Fruit fly (Drosophila melanogaster) whole organism, embryonic: Measurements from ENCODE around the gene CG42571.

Source experiments
- Bgb ChIP-seq: fragments of 200-800 bp; sonication (Bioruptor generic); IDR thresholded peaks from 2 replicates; pipeline ENCODE4 v1.3.6; 2022; ENCODE audit warnings: missing biosample characterization, missing genetic modification characterization; ENCODE audit not compliant: partially characterized antibody
- CG1024 ChIP-seq: fragments of 200-800 bp; sonication (Bioruptor generic); IDR thresholded peaks from 2 replicates; pipeline ENCODE4 v1.3.6; 2022; ENCODE audit warnings: missing biosample characterization, missing genetic modification characterization
- CG10654 ChIP-seq: fragments of 200-800 bp; sonication (Bioruptor generic); optimal IDR thresholded peaks from 2 replicates; lab custom pipeline; 2016; ENCODE audit warnings: missing biosample characterization, missing genetic modification characterization
- CG10959 ChIP-seq: fragments of 200-800 bp; sonication (Bioruptor generic); IDR thresholded peaks from 2 replicates; pipeline ENCODE4 v1.3.6; 2022; ENCODE audit warnings: missing biosample characterization, missing genetic modification characterization
- CG12219 ChIP-seq: fragments of 200-800 bp; sonication (Bioruptor generic); optimal IDR thresholded peaks from 3 replicates; lab custom pipeline; 2018; ENCODE audit warnings: missing biosample characterization, mild to moderate bottlenecking, missing genetic modification characterization
- CG14667 ChIP-seq: fragments of 200-800 bp; sonication (Bioruptor generic); IDR thresholded peaks from 2 replicates; pipeline ENCODE4 v1.3.6; 2022; ENCODE audit warnings: missing biosample characterization, missing genetic modification characterization
- CG17829 ChIP-seq: fragments of 200-800 bp; optimal IDR thresholded peaks from 2 replicates; lab custom pipeline; 2019; ENCODE audit warnings: missing biosample characterization, mild to moderate bottlenecking, missing genetic modification characterization, moderate library complexity
- CG1792 ChIP-seq: fragments of 200-800 bp; sonication (Bioruptor generic); optimal IDR thresholded peaks from 2 replicates; lab custom pipeline; 2016; ENCODE audit warnings: missing biosample characterization, missing genetic modification characterization
- CG2129 ChIP-seq: fragments of 200-800 bp; sonication (Bioruptor generic); IDR thresholded peaks from 2 replicates; pipeline ENCODE4 v1.3.6; 2022; ENCODE audit warnings: missing biosample characterization, missing genetic modification characterization; ENCODE audit not compliant: partially characterized antibody
- CG32532 ChIP-seq: fragments of 200-800 bp; sonication (Bioruptor generic); IDR thresholded peaks from 2 replicates; pipeline ENCODE4 v1.3.6; 2022; ENCODE audit warnings: missing biosample characterization, missing genetic modification characterization
- CG3407 ChIP-seq: fragments of 200-800 bp; sonication (Bioruptor generic); optimal IDR thresholded peaks from 2 replicates; lab custom pipeline; 2018; ENCODE audit warnings: missing biosample characterization, mild to moderate bottlenecking, missing genetic modification characterization
- CG42726 ChIP-seq: fragments of 200-800 bp; sonication (Bioruptor generic); IDR thresholded peaks from 2 replicates; pipeline ENCODE4 v1.3.6; 2022; ENCODE audit warnings: missing biosample characterization, missing genetic modification characterization; ENCODE audit not compliant: partially characterized antibody
- CG4360 ChIP-seq: fragments of 200-800 bp; sonication (Bioruptor generic); IDR thresholded peaks from 2 replicates; pipeline ENCODE4 v1.3.6; 2022; ENCODE audit warnings: missing biosample characterization, missing genetic modification characterization
- CG4707 ChIP-seq: fragments of 200-800 bp; sonication (Bioruptor generic); optimal IDR thresholded peaks from 2 replicates; lab custom pipeline; 2018; ENCODE audit warnings: missing biosample characterization, mild to moderate bottlenecking, missing genetic modification characterization, moderate library complexity
- CG7987 ChIP-seq: fragments of 200-800 bp; sonication (Bioruptor generic); optimal IDR thresholded peaks from 2 replicates; lab custom pipeline; 2018; ENCODE audit warnings: missing biosample characterization, mild to moderate bottlenecking, missing genetic modification characterization, moderate library complexity
- CG8388 ChIP-seq: fragments of 200-800 bp; sonication (Bioruptor generic); optimal IDR thresholded peaks from 2 replicates; lab custom pipeline; 2019; ENCODE audit warnings: missing biosample characterization, mild to moderate bottlenecking, missing genetic modification characterization, moderate library complexity
- CG9727 ChIP-seq: fragments of 200-800 bp; sonication (Bioruptor generic); optimal IDR thresholded peaks from 3 replicates; lab custom pipeline; 2017; ENCODE audit warnings: missing biosample characterization, mild to moderate bottlenecking, missing genetic modification characterization
- CG9797 ChIP-seq: fragments of 200-800 bp; sonication (Bioruptor generic); optimal IDR thresholded peaks from 3 replicates; lab custom pipeline; 2018; ENCODE audit warnings: missing biosample characterization, mild to moderate bottlenecking, missing genetic modification characterization
- HHEX ChIP-seq: fragments of 200-800 bp; sonication (Bioruptor generic); optimal IDR thresholded peaks from 3 replicates; lab custom pipeline; 2017; ENCODE audit warnings: missing biosample characterization, mild to moderate bottlenecking, missing genetic modification characterization, missing genetic modification reagents
- HLH4C ChIP-seq: fragments of 200-800 bp; sonication (Bioruptor generic); IDR thresholded peaks from 3 replicates; pipeline ENCODE4 v1.3.6; 2022; ENCODE audit warnings: missing biosample characterization, missing genetic modification characterization; ENCODE audit not compliant: partially characterized antibody
- Hr78 ChIP-seq, 2 experiments: fragments of 200-800 bp in 1 of 2; fragments of >200 bp in 1 of 2; sonication (Bioruptor generic) in 1 of 2; optimal IDR thresholded peaks; 2 replicates each; lab custom pipeline; 2017 to 2019; ENCODE audit warnings: missing biosample characterization in 2 of 2, missing genetic modification characterization in 2 of 2, mild to moderate bottlenecking in 1 of 2, moderate library complexity in 1 of 2
- MESR4 ChIP-seq: fragments of 200-800 bp; sonication (Bioruptor generic); optimal IDR thresholded peaks from 2 replicates; lab custom pipeline; 2018; ENCODE audit warnings: missing biosample characterization, mild to moderate bottlenecking, missing genetic modification characterization, moderate library complexity
- Mes4 ChIP-seq: fragments of 200-800 bp; sonication (Bioruptor generic); optimal IDR thresholded peaks from 2 replicates; lab custom pipeline; 2016; ENCODE audit warnings: missing biosample characterization, missing genetic modification characterization
- NC2β ChIP-seq: fragments of 200-800 bp; sonication (Bioruptor generic); optimal IDR thresholded peaks from 2 replicates; lab custom pipeline; 2016; ENCODE audit warnings: missing biosample characterization, missing genetic modification characterization
- Nf-YC ChIP-seq: fragments of 200-800 bp; optimal IDR thresholded peaks from 3 replicates; lab custom pipeline; 2019; ENCODE audit warnings: missing biosample characterization, mild to moderate bottlenecking, missing genetic modification characterization, moderate library complexity
- Pdp1 ChIP-seq, 2 experiments: fragments of 200-800 bp; sonication (Bioruptor generic); optimal IDR thresholded peaks; 3 replicates each; lab custom pipeline; 2016; ENCODE audit warnings: missing biosample characterization in 2 of 2, missing genetic modification characterization in 2 of 2, mild to moderate bottlenecking in 1 of 2, moderate library complexity in 1 of 2
- Scr ChIP-seq: fragments of 200-800 bp; sonication (Bioruptor generic); IDR thresholded peaks from 2 replicates; pipeline ENCODE4 v1.3.6; 2022; ENCODE audit warnings: missing biosample characterization, missing genetic modification characterization; ENCODE audit not compliant: partially characterized antibody
- Side ChIP-seq: fragments of 200-800 bp; sonication (Bioruptor generic); optimal IDR thresholded peaks from 2 replicates; lab custom pipeline; 2016; ENCODE audit warnings: missing biosample characterization, missing genetic modification characterization
- Sox102F ChIP-seq: fragments of 200-800 bp; sonication (Bioruptor generic); optimal IDR thresholded peaks from 2 replicates; lab custom pipeline; 2018; ENCODE audit warnings: missing biosample characterization, mild to moderate bottlenecking, missing genetic modification characterization, moderate library complexity
- chif ChIP-seq, 2 experiments: fragments of 200-800 bp; sonication (Bioruptor generic); optimal IDR thresholded peaks; 3 replicates each; lab custom pipeline; 2016; ENCODE audit warnings: missing biosample characterization in 2 of 2, missing genetic modification characterization in 2 of 2
- chinmo ChIP-seq: fragments of 200-800 bp; sonication (Bioruptor generic); IDR thresholded peaks from 4 replicates; pipeline ENCODE4 v1.3.6; 2022; ENCODE audit warnings: missing biosample characterization, missing genetic modification characterization; ENCODE audit not compliant: partially characterized antibody
- grau ChIP-seq: fragments of 200-800 bp; optimal IDR thresholded peaks from 3 replicates; lab custom pipeline; 2019; ENCODE audit warnings: missing biosample characterization, mild to moderate bottlenecking, missing genetic modification characterization, moderate library complexity
- grn ChIP-seq: fragments of 200-800 bp; sonication (Bioruptor generic); optimal IDR thresholded peaks from 3 replicates; lab custom pipeline; 2017; ENCODE audit warnings: missing biosample characterization, missing genetic modification characterization
- gsb-n ChIP-seq: fragments of 200-800 bp; sonication (Bioruptor generic); optimal IDR thresholded peaks from 3 replicates; lab custom pipeline; 2018; ENCODE audit warnings: missing biosample characterization, mild to moderate bottlenecking, missing genetic modification characterization
- klu ChIP-seq: fragments of 200-800 bp; sonication (Bioruptor generic); IDR thresholded peaks from 2 replicates; pipeline ENCODE4 v1.3.6; 2022; ENCODE audit warnings: missing biosample characterization, missing genetic modification characterization
- kni ChIP-seq: fragments of 200-800 bp; sonication (Bioruptor generic); optimal IDR thresholded peaks from 3 replicates; lab custom pipeline; 2017; ENCODE audit warnings: mild to moderate bottlenecking, missing biosample characterization, missing genetic modification reagents, missing genetic modification characterization
- luna ChIP-seq: fragments of 200-800 bp; sonication (Bioruptor generic); optimal IDR thresholded peaks from 2 replicates; lab custom pipeline; 2016; ENCODE audit warnings: missing biosample characterization, missing genetic modification characterization
- pnt ChIP-seq: fragments of 200-800 bp; sonication (Bioruptor generic); optimal IDR thresholded peaks from 3 replicates; lab custom pipeline; 2016; ENCODE audit warnings: missing biosample characterization, missing genetic modification characterization
- pros ChIP-seq: fragments of 200-800 bp; sonication (Bioruptor generic); optimal IDR thresholded peaks from 3 replicates; lab custom pipeline; 2019; ENCODE audit warnings: missing biosample characterization, mild to moderate bottlenecking, missing genetic modification characterization, moderate library complexity
- sens ChIP-seq: fragments of 200-800 bp; sonication (Bioruptor generic); peaks from one replicate; lab custom pipeline; 2016; ENCODE audit warnings: missing biosample characterization, missing genetic modification characterization
- sisA ChIP-seq: fragments of 200-800 bp; sonication (Bioruptor generic); IDR thresholded peaks from 2 replicates; pipeline ENCODE4 v1.3.6; 2022; ENCODE audit warnings: missing biosample characterization, missing genetic modification characterization
- sqz ChIP-seq: fragments of 200-800 bp; sonication (Bioruptor generic); optimal IDR thresholded peaks from 3 replicates; lab custom pipeline; 2018; ENCODE audit warnings: missing biosample characterization, mild to moderate bottlenecking, missing genetic modification characterization
- sr ChIP-seq: fragments of 200-800 bp; sonication (Bioruptor generic); IDR thresholded peaks from 3 replicates; pipeline ENCODE4 v1.3.6; 2022; ENCODE audit warnings: missing biosample characterization, missing genetic modification characterization
- wdn ChIP-seq: fragments of 200-800 bp; sonication (Bioruptor generic); IDR thresholded peaks from 2 replicates; pipeline ENCODE4 v1.3.6; 2022; ENCODE audit warnings: missing biosample characterization, missing genetic modification characterization
- wek ChIP-seq: fragments of 200-800 bp; sonication (Bioruptor generic); optimal IDR thresholded peaks from 3 replicates; lab custom pipeline; 2018; ENCODE audit warnings: missing biosample characterization, mild to moderate bottlenecking, missing genetic modification characterization, moderate library complexity
- z ChIP-seq: fragments of 200-800 bp; sonication (Bioruptor generic); IDR thresholded peaks from 3 replicates; pipeline ENCODE4 v1.3.6; 2022; ENCODE audit warnings: missing biosample characterization, missing genetic modification characterization

The CG42571 gene

dm6 chr3L:15728195-15728594 lies 11.9 kb downstream of the CG42571 start, which contains the start of gene comm (continued):
- TF ChIP-seq kni: peak; percentile 66
- no peak for TF ChIP-seq CG8388
- TF ChIP-seq CG3407 (GFP tag; lab: Kevin White, UChicago): no peak
- TF ChIP-seq pnt (GFP tag; lab: Kevin White, UChicago): no peak
- peak; percentile 49 for TF ChIP-seq Scr (GFP tag; lab: Robert Waterston, UW)
- TF ChIP-seq CG1792 (GFP tag; lab: Kevin White, UChicago): no peak
- peak; percentile 49 for TF ChIP-seq CG7987 (GFP tag; lab: Kevin White, UChicago)
- TF ChIP-seq CG14667 (GFP tag; lab: Robert Waterston, UW): no peak

dm6 chr3L:15729306-15730006 lies 13.2 kb downstream of the CG42571 start:
- peak; percentile 75; the same call in 1 of the 4 replicates for TF ChIP-seq chinmo (GFP tag; lab: Robert Waterston, UW)
- TF ChIP-seq Pdp1 (GFP tag; optimal IDR thresholded peaks at IDR 0.05; lab: Kevin White, UChicago): no peak
- TF ChIP-seq Nf-YC (tag; lab: Kevin White, UChicago): no peak
- peak; percentile 27 for TF ChIP-seq Mes4 (GFP tag; lab: Kevin White, UChicago)
- TF ChIP-seq HLH4C: peak; percentile 57; the same call in 1 of the 3 replicates
- 0 out of 2 replicates have a peak, but pooled peaks have one; percentile 7 for TF ChIP-seq CG1024
- TF ChIP-seq CG32532 (GFP tag; lab: Robert Waterston, UW): peak; percentile 55; the same call in 1 of the 2 replicates
- TF ChIP-seq gsb-n (tag; lab: Kevin White, UChicago): peak; percentile 69
- TF ChIP-seq MESR4 (GFP tag; lab: Kevin White, UChicago): peak; percentile 5
- TF ChIP-seq wdn (GFP tag; lab: Robert Waterston, UW): no peak
- TF ChIP-seq CG17829: peak; percentile 74
- peak; percentile 99 for TF ChIP-seq z (GFP tag; lab: Robert Waterston, UW)
- peak in 1 of 2 experiments; percentile 29 for TF ChIP-seq chif (GFP tag; optimal IDR thresholded peaks at IDR 0.05; lab: Kevin White, UChicago)
- no peak for TF ChIP-seq Sox102F (GFP tag; lab: Kevin White, UChicago)
- 0 out of 3 replicates have a peak, but pooled peaks have one; percentile 43 for TF ChIP-seq sr (GFP tag; lab: Robert Waterston, UW)
- TF ChIP-seq sqz: peak; percentile 26
- peak; percentile 0 for TF ChIP-seq grau (tag; lab: Kevin White, UChicago)
- no peak for TF ChIP-seq CG10959
- peak; percentile 63; the same call in 1 of the 2 replicates for TF ChIP-seq CG42726 (GFP tag; lab: Robert Waterston, UW)
- no peak for TF ChIP-seq CG9797 (GFP tag; lab: Kevin White, UChicago)
- TF ChIP-seq wek (GFP tag; lab: Kevin White, UChicago): peak; percentile 62
- TF ChIP-seq NC2β (GFP tag; lab: Kevin White, UChicago): peak; percentile 37
- peak; percentile 28 for TF ChIP-seq Side (GFP tag; lab: Kevin White, UChicago)
- TF ChIP-seq CG4360 (GFP tag; lab: Robert Waterston, UW): peak; percentile 46; the same call in 1 of the 2 replicates
- no peak for TF ChIP-seq klu (GFP tag; lab: Robert Waterston, UW)
- TF ChIP-seq Scr (GFP tag; lab: Robert Waterston, UW): peak; percentile 53
- no peak for TF ChIP-seq luna (GFP tag; lab: Kevin White, UChicago)
- TF ChIP-seq Bgb (GFP tag; lab: Robert Waterston, UW): peak; percentile 64
- no peak for TF ChIP-seq CG9727 (GFP tag; lab: Kevin White, UChicago)
- TF ChIP-seq sens: peak; percentile 85
- TF ChIP-seq CG12219 (GFP tag; lab: Kevin White, UChicago): peak; percentile 13
- peak; percentile 60 for TF ChIP-seq pros (GFP tag; lab: Kevin White, UChicago)
- TF ChIP-seq HHEX (GFP tag; lab: Kevin White, UChicago): peak; percentile 16
- TF ChIP-seq CG4707 (GFP tag; lab: Kevin White, UChicago): peak; percentile 62
- peak; percentile 42 for TF ChIP-seq grn (GFP tag; lab: Kevin White, UChicago)
- no peak for TF ChIP-seq CG2129 (GFP tag; lab: Robert Waterston, UW)
- no peak for TF ChIP-seq sisA
- peak in 1 of 2 experiments; percentile 100 for TF ChIP-seq Hr78 (GFP tag; optimal IDR thresholded peaks at IDR 0.05; lab: Kevin White, UChicago)
- no peak for TF ChIP-seq CG10654
